Worm (Caenorhabditis elegans) whole organism, L1 larva: ENCODE measurements around the gene C03G5.14.
A peak's percentile ranks its signal among the peaks of the same experiment; 100 is the strongest.

Source experiments
- C34B4.2 ChIP-seq: sonication (generic microtip); optimal IDR thresholded peaks from 2 replicates; lab custom pipeline; 2017; ENCODE audit warnings: mild to moderate bottlenecking, missing genetic modification characterization, missing compliant biosample characterization
- F16B12.6 ChIP-seq: fragments of 150-350 bp; optimal IDR thresholded peaks from 2 replicates; lab custom pipeline; 2014; ENCODE audit warnings: missing biosample characterization, missing genetic modification characterization
- Y116A8C.19 ChIP-seq: sonication (generic microtip); optimal IDR thresholded peaks from 2 replicates; lab custom pipeline; 2016; ENCODE audit warnings: missing compliant biosample characterization, missing genetic modification characterization, borderline replicate concordance
- aly-2 ChIP-seq: fragments of 150-350 bp; optimal IDR thresholded peaks from 2 replicates; lab custom pipeline; 2014; ENCODE audit warnings: missing biosample characterization, missing genetic modification characterization
- blmp-1 ChIP-seq: fragments of 150-350 bp; optimal IDR thresholded peaks from 2 replicates; lab custom pipeline; 2014; ENCODE audit warnings: missing biosample characterization, missing genetic modification characterization
- ceh-8 ChIP-seq: fragments of 200-800 bp; sonication (Bioruptor generic); optimal IDR thresholded peaks from 2 replicates; lab custom pipeline; 2018; ENCODE audit warnings: mild to moderate bottlenecking, missing genetic modification characterization, moderate library complexity, missing compliant biosample characterization
- ceh-88 ChIP-seq: fragments of 200-800 bp; sonication (Bioruptor generic); IDR thresholded peaks from 2 replicates; pipeline ENCODE4 v1.3.6; 2022; ENCODE audit warnings: missing genetic modification characterization, missing compliant biosample characterization
- ces-1 ChIP-seq: fragments of 150-350 bp; optimal IDR thresholded peaks from 2 replicates; lab custom pipeline; 2014; ENCODE audit warnings: missing biosample characterization, missing genetic modification reagents, missing genetic modification characterization
- dpl-1 ChIP-seq, 3 experiments: fragments of 150-350 bp in 2 of 3; sonication (generic microtip) in 1 of 3; optimal IDR thresholded peaks; 2 replicates each; lab custom pipeline; 2014 to 2017; ENCODE audit warnings: missing biosample characterization in 3 of 3, missing genetic modification characterization in 3 of 3, missing genetic modification reagents in 3 of 3
- dsc-1 ChIP-seq: sonication (generic microtip); optimal IDR thresholded peaks from 2 replicates; lab custom pipeline; 2016; ENCODE audit warnings: mild to moderate bottlenecking, missing genetic modification characterization, missing compliant biosample characterization
- efl-3 ChIP-seq: fragments of 200-800 bp; sonication (Bioruptor generic); optimal IDR thresholded peaks from 2 replicates; lab custom pipeline; 2018; ENCODE audit warnings: mild to moderate bottlenecking, missing genetic modification characterization, missing compliant biosample characterization
- egl-13 ChIP-seq: sonication (generic microtip); optimal IDR thresholded peaks from 2 replicates; lab custom pipeline; 2016; ENCODE audit warnings: missing genotype, missing genetic modification reagents, missing genetic modification characterization, missing compliant biosample characterization
- egl-27 ChIP-seq, 2 experiments: fragments of 150-350 bp in 1 of 2; sonication (generic microtip); optimal IDR thresholded peaks; 3 replicates each; lab custom pipeline; 2017 to 2018; ENCODE audit warnings: missing biosample characterization in 2 of 2, missing genetic modification characterization in 2 of 2, missing genetic modification reagents in 2 of 2
- elt-2 ChIP-seq: sonication (generic microtip); optimal IDR thresholded peaks from 2 replicates; lab custom pipeline; 2016; ENCODE audit warnings: missing genetic modification characterization, mild to moderate bottlenecking, inconsistent platforms, missing compliant biosample characterization, missing genetic modification reagents
- ets-5 ChIP-seq: fragments of 200-800 bp; sonication (Bioruptor generic); IDR thresholded peaks from 2 replicates; pipeline ENCODE4 v1.3.6; 2022; ENCODE audit warnings: missing genetic modification characterization, missing compliant biosample characterization
- fkh-10 ChIP-seq: sonication (generic microtip); optimal IDR thresholded peaks from 2 replicates; lab custom pipeline; 2017; ENCODE audit warnings: missing biosample characterization, missing genetic modification reagents, missing genetic modification characterization
- fkh-8 ChIP-seq: sonication (generic microtip); optimal IDR thresholded peaks from 2 replicates; lab custom pipeline; 2016; ENCODE audit warnings: mild to moderate bottlenecking, missing genetic modification characterization, missing compliant biosample characterization
- fos-1 ChIP-seq: fragments of 150-350 bp; optimal IDR thresholded peaks from 2 replicates; lab custom pipeline; 2014; ENCODE audit warnings: missing biosample characterization, missing genetic modification characterization
- hlh-17 ChIP-seq: fragments of 200-800 bp; sonication (Bioruptor generic); optimal IDR thresholded peaks from 2 replicates; lab custom pipeline; 2018; ENCODE audit warnings: missing genetic modification characterization, mild to moderate bottlenecking, missing compliant biosample characterization, moderate library complexity, borderline replicate concordance
- hlh-4 ChIP-seq: sonication (generic microtip); optimal IDR thresholded peaks from 2 replicates; lab custom pipeline; 2016; ENCODE audit warnings: mild to moderate bottlenecking, missing genetic modification characterization, missing compliant biosample characterization
- hpl-2 ChIP-seq: fragments of 150-350 bp; optimal IDR thresholded peaks from 2 replicates; lab custom pipeline; 2014; ENCODE audit warnings: missing biosample characterization, missing genetic modification reagents, missing genetic modification characterization
- irx-1 ChIP-seq: sonication (generic microtip); optimal IDR thresholded peaks from 2 replicates; lab custom pipeline; 2016; ENCODE audit warnings: missing genetic modification characterization, missing compliant biosample characterization
- isw-1 ChIP-seq: fragments of 200-800 bp; sonication (Bioruptor generic); IDR thresholded peaks from 2 replicates; pipeline ENCODE4 v1.3.6; 2022; ENCODE audit warnings: missing genetic modification characterization, missing compliant biosample characterization
- jun-1 ChIP-seq: fragments of 150-350 bp; optimal IDR thresholded peaks from 2 replicates; lab custom pipeline; 2014; ENCODE audit warnings: missing biosample characterization, missing genetic modification reagents, missing genetic modification characterization
- lin-13 ChIP-seq: fragments of 150-350 bp; optimal IDR thresholded peaks from 2 replicates; lab custom pipeline; 2014; ENCODE audit warnings: missing biosample characterization, missing genetic modification reagents, missing genetic modification characterization
- lin-15B ChIP-seq: fragments of 150-350 bp; sonication (generic microtip); optimal IDR thresholded peaks from 3 replicates; lab custom pipeline; 2014; ENCODE audit warnings: missing biosample characterization, missing genetic modification characterization
- lin-35 ChIP-seq, 2 experiments: fragments of 150-350 bp; optimal IDR thresholded peaks; 2 replicates each; lab custom pipeline; 2014; ENCODE audit warnings: missing biosample characterization in 2 of 2, missing genetic modification characterization in 2 of 2, missing genetic modification reagents in 2 of 2
- lir-3 ChIP-seq: sonication (generic microtip); optimal IDR thresholded peaks from 2 replicates; lab custom pipeline; 2016; ENCODE audit warnings: mild to moderate bottlenecking, missing genetic modification characterization, moderate library complexity, missing compliant biosample characterization; ENCODE audit not compliant: poor library complexity
- mdl-1 ChIP-seq, 2 experiments: fragments of 150-350 bp; optimal IDR thresholded peaks; 2 replicates each; lab custom pipeline; 2014 to 2017; ENCODE audit warnings: missing biosample characterization in 2 of 2, missing genetic modification characterization in 2 of 2, inconsistent platforms in 1 of 2
- nhr-11 ChIP-seq: fragments of 150-350 bp; optimal IDR thresholded peaks from 2 replicates; lab custom pipeline; 2014; ENCODE audit warnings: missing biosample characterization, missing genetic modification characterization
- nhr-12 ChIP-seq: sonication (generic microtip); optimal IDR thresholded peaks from 2 replicates; lab custom pipeline; 2017; ENCODE audit warnings: missing biosample characterization, missing genetic modification characterization
- nhr-19 ChIP-seq: fragments of 200-800 bp; sonication (Bioruptor generic); conservative IDR thresholded peaks from 2 replicates; pipeline ENCODE4 v1.3.6; 2022; ENCODE audit warnings: missing genetic modification characterization, missing compliant biosample characterization
- nhr-47 ChIP-seq: sonication (generic microtip); optimal IDR thresholded peaks from 2 replicates; lab custom pipeline; 2016; ENCODE audit warnings: mild to moderate bottlenecking, missing genetic modification characterization, moderate library complexity, missing compliant biosample characterization
- nhr-71 ChIP-seq: sonication (generic microtip); optimal IDR thresholded peaks from 2 replicates; lab custom pipeline; 2016; ENCODE audit warnings: mild to moderate bottlenecking, missing genetic modification characterization, moderate library complexity, missing compliant biosample characterization
- nhr-84 ChIP-seq: sonication (generic microtip); optimal IDR thresholded peaks from 2 replicates; lab custom pipeline; 2017; ENCODE audit warnings: missing biosample characterization, missing genetic modification characterization
- nhr-85 ChIP-seq: sonication (generic microtip); peaks from one replicate; lab custom pipeline; 2016; ENCODE audit warnings: missing genetic modification characterization, inconsistent platforms, missing compliant biosample characterization
- nhr-90 ChIP-seq: sonication (generic microtip); optimal IDR thresholded peaks from 2 replicates; lab custom pipeline; 2016; ENCODE audit warnings: mild to moderate bottlenecking, missing genetic modification characterization, missing compliant biosample characterization; ENCODE audit not compliant: poor library complexity
- pax-3 ChIP-seq: fragments of 200-800 bp; sonication (Bioruptor generic); optimal IDR thresholded peaks from 2 replicates; lab custom pipeline; 2018; ENCODE audit warnings: mild to moderate bottlenecking, missing genetic modification characterization, moderate library complexity, missing compliant biosample characterization
- pqm-1 ChIP-seq: sonication (generic microtip); optimal IDR thresholded peaks from 3 replicates; lab custom pipeline; 2017; ENCODE audit warnings: missing biosample characterization, missing genetic modification characterization
- rnt-1 ChIP-seq: sonication (generic microtip); optimal IDR thresholded peaks from 2 replicates; lab custom pipeline; 2016; ENCODE audit warnings: mild to moderate bottlenecking, missing genetic modification characterization, moderate library complexity, missing compliant biosample characterization
- snpc-4 ChIP-seq: fragments of 150-350 bp; optimal IDR thresholded peaks from 2 replicates; lab custom pipeline; 2014; ENCODE audit warnings: missing biosample characterization, missing genetic modification characterization
- sox-4 ChIP-seq: sonication (generic microtip); optimal IDR thresholded peaks from 2 replicates; lab custom pipeline; 2016; ENCODE audit warnings: missing genetic modification characterization, missing compliant biosample characterization
- sptf-1 ChIP-seq: fragments of 150-350 bp; optimal IDR thresholded peaks from 2 replicates; lab custom pipeline; 2014; ENCODE audit warnings: missing biosample characterization, missing genetic modification characterization
- tbx-2 ChIP-seq: sonication (generic microtip); optimal IDR thresholded peaks from 2 replicates; lab custom pipeline; 2016; ENCODE audit warnings: missing genetic modification characterization, missing compliant biosample characterization
- unc-130 ChIP-seq: fragments of 150-350 bp; optimal IDR thresholded peaks from 2 replicates; lab custom pipeline; 2017; ENCODE audit warnings: missing biosample characterization, missing genetic modification characterization, inconsistent platforms
- unc-30 ChIP-seq: sonication (generic microtip); optimal IDR thresholded peaks from 2 replicates; lab custom pipeline; 2017; ENCODE audit warnings: missing biosample characterization, missing genetic modification characterization
- unc-62 ChIP-seq: fragments of 150-350 bp; optimal IDR thresholded peaks from 2 replicates; lab custom pipeline; 2014; ENCODE audit warnings: missing biosample characterization, missing genetic modification reagents, missing genetic modification characterization
- unc-86 ChIP-seq: sonication (generic microtip); optimal IDR thresholded peaks from 2 replicates; lab custom pipeline; 2016; ENCODE audit warnings: missing genetic modification characterization, missing compliant biosample characterization
- unc-98 ChIP-seq: fragments of 200-800 bp; sonication (Bioruptor generic); IDR thresholded peaks from 2 replicates; pipeline ENCODE4 v1.3.6; 2022; ENCODE audit warnings: missing genetic modification characterization, missing compliant biosample characterization
- vab-15 ChIP-seq: sonication (generic microtip); optimal IDR thresholded peaks from 2 replicates; lab custom pipeline; 2017; ENCODE audit warnings: missing genotype, mild to moderate bottlenecking, missing genetic modification characterization, missing compliant biosample characterization
- zag-1 ChIP-seq: fragments of 150-350 bp; optimal IDR thresholded peaks from 2 replicates; lab custom pipeline; 2014; ENCODE audit warnings: missing biosample characterization, missing genetic modification characterization
- zip-4 ChIP-seq: fragments of 200-800 bp; sonication (Bioruptor generic); optimal IDR thresholded peaks from 2 replicates; lab custom pipeline; 2018; ENCODE audit warnings: mild to moderate bottlenecking, missing genetic modification characterization, moderate library complexity, missing compliant biosample characterization

C03G5.14 gene

ce11 chrX:8556614-8557196, 35.0 kb downstream of the C03G5.14 start, which contains the start of gene utx-1 (continued):
- TF ChIP-seq fos-1 (tag; lab: Kevin White, UChicago) (no peak), sptf-1 (tag; lab: Kevin White, UChicago) (no peak), pqm-1 (no peak), nhr-85 (tag; lab: Kevin White, UChicago) (peak; percentile 55), pax-3 (tag; lab: Kevin White, UChicago) (no peak), isw-1 (no peak), rnt-1 (tag; lab: Kevin White, UChicago) (peak; percentile 33), fkh-8 (peak; percentile 26), Y116A8C.19 (tag; lab: Kevin White, UChicago) (no peak), lin-15B (tag; lab: Kevin White, UChicago) (no peak), ceh-88 (no peak), aly-2 (tag; lab: Kevin White, UChicago) (no peak), dsc-1 (tag; lab: Kevin White, UChicago) (peak; percentile 26), nhr-71 (peak; percentile 26), nhr-47 (tag; lab: Kevin White, UChicago) (peak; percentile 28), ceh-8 (GFP tag; lab: Kevin White, UChicago) (no peak), unc-62 (no peak), fkh-10 (GFP tag; lab: Kevin White, UChicago) (peak; percentile 3), mdl-1 (tag; optimal IDR thresholded peaks at IDR 0.05; lab: Kevin White, UChicago) (peak in 1 of 2 experiments; percentile 12), unc-98 (no peak), nhr-11 (no peak), vab-15 (no peak), egl-13 (tag; lab: Kevin White, UChicago) (no peak), elt-2 (tag; lab: Kevin White, UChicago) (no peak), tbx-2 (tag; lab: Kevin White, UChicago) (no peak), efl-3 (no peak), hlh-4 (no peak), unc-86 (tag; lab: Kevin White, UChicago) (peak; percentile 13), dpl-1 (GFP tag; optimal IDR thresholded peaks at IDR 0.05; lab: Kevin White, UChicago) (no peak), unc-30 (no peak), snpc-4 (no peak), hlh-17 (no peak), lir-3 (tag; lab: Kevin White, UChicago) (no peak), jun-1 (tag; lab: Kevin White, UChicago) (no peak), zag-1 (tag; lab: Kevin White, UChicago) (no peak), nhr-90 (peak; percentile 28), lin-35 (GFP tag; optimal IDR thresholded peaks at IDR 0.05; lab: Kevin White, UChicago) (peak; percentile 15 to 48), egl-27 (tag; optimal IDR thresholded peaks at IDR 0.05; lab: Kevin White, UChicago) (no peak), nhr-19 (GFP tag; lab: Robert Waterston, UW) (peak; percentile 23; the same call in 1 of the 2 replicates), zip-4 (peak; percentile 86), lin-13 (GFP tag; lab: Kevin White, UChicago) (no peak), ets-5 (GFP tag; lab: Robert Waterston, UW) (no peak), hpl-2 (GFP tag; lab: Kevin White, UChicago) (no peak), blmp-1 (tag; lab: Kevin White, UChicago) (peak; percentile 4), C34B4.2 (no peak), unc-130 (tag; lab: Kevin White, UChicago) (no peak), F16B12.6 (tag; lab: Kevin White, UChicago) (no peak), ces-1 (GFP tag; lab: Kevin White, UChicago) (no peak), irx-1 (tag; lab: Kevin White, UChicago) (no peak), nhr-12 (tag; lab: Kevin White, UChicago) (no peak), nhr-84 (tag; lab: Kevin White, UChicago) (no peak), sox-4 (tag; lab: Kevin White, UChicago) (no peak)
